Worm (Caenorhabditis elegans) whole organism, dauer: ENCODE measurements around the gene R13A5.10.
"Not testable (repeated sequence)": the region's sequence is repeated elsewhere in the genome, so short reads cannot be mapped to it uniquely, and the experiment has no call there.

ENCODE experiments used
- unc-62 ChIP-seq: sonication (generic microtip); optimal IDR thresholded peaks from 2 replicates; lab custom pipeline; 2017; ENCODE audit warnings: missing biosample characterization, missing genetic modification reagents, missing genetic modification characterization

R13A5.10 gene

ce11 chrIII:7582885-7583284, at the start of gene R13A5.10:
Gene R13A5.10 (minus strand): TSS chrIII:7582985.
- no peak for TF ChIP-seq unc-62 (GFP tag; lab: Kevin White, UChicago)

ce11 chrIII:7625086-7625485, 42.3 kb upstream of the R13A5.10 start, which contains the start of gene fbn-1:
Gene fbn-1 (plus strand): TSS chrIII:7625386.
- no peak for TF ChIP-seq unc-62 (GFP tag; lab: Kevin White, UChicago)

- no peak for TF ChIP-seq unc-62 (GFP tag; lab: Kevin White, UChicago)
Observed at ce11 chrIII:7622922-7623321, 40.1 kb upstream of the R13A5.10 start.

ce11 chrIII:7621355-7621754, 38.6 kb upstream of the R13A5.10 start:
- TF ChIP-seq unc-62 (GFP tag; lab: Kevin White, UChicago), result no peak

ce11 chrIII:7619846-7620245, 37.1 kb upstream of the R13A5.10 start:
- no peak for TF ChIP-seq unc-62 (GFP tag; lab: Kevin White, UChicago)

ce11 chrIII:7618294-7618693, 35.5 kb upstream of the R13A5.10 start:
- no peak for TF ChIP-seq unc-62 (GFP tag; lab: Kevin White, UChicago)

- TF ChIP-seq unc-62 (GFP tag; lab: Kevin White, UChicago), result no peak
Observed at ce11 chrIII:7616228-7616627, 33.4 kb upstream of the R13A5.10 start, which contains the start of gene T04A6.1. Gene T04A6.1 (plus strand): TSS chrIII:7616528.

- no peak for TF ChIP-seq unc-62 (GFP tag; lab: Kevin White, UChicago)
Observed at ce11 chrIII:7614530-7614929, 31.7 kb upstream of the R13A5.10 start, which contains the start of gene T04A6.2. Gene T04A6.2 (plus strand): TSS chrIII:7614830.

ce11 chrIII:7609168-7609567, 26.4 kb upstream of the R13A5.10 start, which contains the start of gene nsph-4.3:
Gene nsph-4.3 (minus strand): TSS chrIII:7609268.
- TF ChIP-seq unc-62 (GFP tag; lab: Kevin White, UChicago), result no peak

- TF ChIP-seq unc-62 (GFP tag; lab: Kevin White, UChicago), result no peak
Observed at ce11 chrIII:7608223-7608622, 25.4 kb upstream of the R13A5.10 start, which contains the start of gene T04A6.3. Gene T04A6.3 (minus strand): TSS chrIII:7608323.

ce11 chrIII:7594482-7594881, 11.7 kb upstream of the R13A5.10 start, which contains the start of gene Y80D4G.2:
Gene Y80D4G.2 (minus strand): TSS chrIII:7594582.
- TF ChIP-seq unc-62 (GFP tag; lab: Kevin White, UChicago), result not testable (repeated sequence)

- no peak for TF ChIP-seq unc-62 (GFP tag; lab: Kevin White, UChicago)
Observed at ce11 chrIII:7593285-7593928, 10.6 kb upstream of the R13A5.10 start, which contains the start of gene R13A5.11. Gene R13A5.11 (minus strand): TSS chrIII:7593335.

- no peak for TF ChIP-seq unc-62 (GFP tag; lab: Kevin White, UChicago)
Observed at ce11 chrIII:7588214-7588613, 5.4 kb upstream of the R13A5.10 start, which contains the start of gene R13A5.15. Gene R13A5.15 (minus strand): TSS chrIII:7588314.

- TF ChIP-seq unc-62 (GFP tag; lab: Kevin White, UChicago), result no peak
Observed at ce11 chrIII:7584131-7584646, 1.4 kb upstream of the R13A5.10 start, which contains the start of gene cup-5. Gene cup-5 (plus strand): TSS chrIII:7584181.

ce11 chrIII:7580586-7580985, 2.2 kb downstream of the R13A5.10 start:
- TF ChIP-seq unc-62 (GFP tag; lab: Kevin White, UChicago), result no peak

- TF ChIP-seq unc-62 (GFP tag; lab: Kevin White, UChicago), result no peak
Observed at ce11 chrIII:7579324-7579723, 3.5 kb downstream of the R13A5.10 start, which contains the start of gene mfsd-6. Gene mfsd-6 (minus strand): TSS chrIII:7579411.
